Worm (Caenorhabditis elegans): Measurements from ENCODE around the gene ZK418.13.

The ZK418.13 gene

ce11 chrIII:7068520-7069113 lies 7.7 kb downstream of the ZK418.13 start, which contains the start of the genes ubc-18 and R01H2.8 (continued):
- peak in 1 of 3 experiments; percentile 63 for TF ChIP-seq lin-35 (GFP tag; optimal IDR thresholded peaks at IDR 0.05)
- TF ChIP-seq rcor-1 (GFP tag; IDR thresholded peaks at IDR 0.05), result peak; percentile 47; the same call in 1 of the 2 replicates
- TF ChIP-seq ceh-27 (GFP tag; optimal IDR thresholded peaks at IDR 0.05), result no peak
- no peak for TF ChIP-seq lin-40 (tag; optimal IDR thresholded peaks at IDR 0.05)
- TF ChIP-seq C17E4.6 (GFP tag; IDR thresholded peaks at IDR 0.05), result no peak
- TF ChIP-seq unc-62 (GFP tag; optimal IDR thresholded peaks at IDR 0.05), result no peak
- no peak for TF ChIP-seq sea-2 (GFP tag; IDR thresholded peaks at IDR 0.05)
- no peak for TF ChIP-seq K12H6.12 (tag; optimal IDR thresholded peaks at IDR 0.05)
- TF ChIP-seq Y67H2A.10 (GFP tag; conservative IDR thresholded peaks at IDR 0.05), result no peak
- TF ChIP-seq atf-7 (tag; optimal IDR thresholded peaks at IDR 0.05), result no peak
- TF ChIP-seq repo-1 (tag; optimal IDR thresholded peaks at IDR 0.05), result no peak
- TF ChIP-seq Y53G8AR.9 (GFP tag; conservative IDR thresholded peaks at IDR 0.05), result no peak
- TF ChIP-seq B0261.1 (tag; optimal IDR thresholded peaks at IDR 0.05), result no peak
- no peak for TF ChIP-seq B0019.2 (GFP tag; conservative IDR thresholded peaks at IDR 0.05)
- no peak for TF ChIP-seq bed-2 (GFP tag; IDR thresholded peaks at IDR 0.05)
- no peak for TF ChIP-seq dpff-1 (tag; optimal IDR thresholded peaks at IDR 0.05)
- TF ChIP-seq dpl-1 (GFP tag; optimal IDR thresholded peaks at IDR 0.05), result peak; percentile 71
- TF ChIP-seq F33H1.4 (GFP tag; IDR thresholded peaks at IDR 0.05), result peak; percentile 30; the same call in 1 of the 2 replicates

ce11 chrIII:7067385-7067896 lies 8.8 kb downstream of the ZK418.13 start, which contains the start of gene ger-1:
ger-1 (minus strand) TSS chrIII:7067477.
- TF ChIP-seq tbx-9 (tag; optimal IDR thresholded peaks at IDR 0.05; ENCODE audit: borderline replicate concordance) (no peak), akir-1 (GFP tag; optimal IDR thresholded peaks at IDR 0.05) (no peak), pha-4 (tag; optimal IDR thresholded peaks at IDR 0.05) (no peak), Y56A3A.18 (GFP tag; IDR thresholded peaks at IDR 0.05) (no peak), C17E4.6 (GFP tag; IDR thresholded peaks at IDR 0.05) (no peak), dox-1 (GFP tag; IDR thresholded peaks at IDR 0.05) (0 out of 2 replicates have a peak, but pooled peaks have one; percentile 21), F10E7.11 (tag; optimal IDR thresholded peaks at IDR 0.05) (no peak), F22D6.2 (tag; optimal IDR thresholded peaks at IDR 0.05) (no peak), dpff-1 (tag; optimal IDR thresholded peaks at IDR 0.05) (no peak), tbp1 (GFP tag; optimal IDR thresholded peaks at IDR 0.05) (peak; percentile 12), C06A6.2 (GFP tag; conservative IDR thresholded peaks at IDR 0.05) (no peak), madf-10 (tag; optimal IDR thresholded peaks at IDR 0.05) (no peak), hmg-1.2 (GFP tag; IDR thresholded peaks at IDR 0.05) (no peak), ccch-3 (GFP tag; optimal IDR thresholded peaks at IDR 0.05) (no peak), nhr-179 (tag; optimal IDR thresholded peaks at IDR 0.05) (no peak), him-1 (tag; optimal IDR thresholded peaks at IDR 0.05) (no peak), nhr-80 (tag; optimal IDR thresholded peaks at IDR 0.05) (peak; percentile 18), fkh-3 (tag; optimal IDR thresholded peaks at IDR 0.05) (no peak), efl-1 (GFP tag; optimal IDR thresholded peaks at IDR 0.05) (no peak), F49E8.2 (tag; optimal IDR thresholded peaks at IDR 0.05; ENCODE audit: insufficient read depth) (no peak), mel-28 (tag; optimal IDR thresholded peaks at IDR 0.05; ENCODE audit: borderline replicate concordance) (no peak), attf-3 (GFP tag; conservative IDR thresholded peaks at IDR 0.05) (no peak), chd-7 (tag; optimal IDR thresholded peaks at IDR 0.05) (no peak), ceh-79 (tag; optimal IDR thresholded peaks at IDR 0.05) (no peak), rpc-1 (optimal IDR thresholded peaks at IDR 0.05) (no peak), rpc-1 (tag; optimal IDR thresholded peaks at IDR 0.05) (no peak), atf-7 (tag; optimal IDR thresholded peaks at IDR 0.05) (no peak), unc-130 (GFP tag; optimal IDR thresholded peaks at IDR 0.05) (no peak), egrh-3 (GFP tag; IDR thresholded peaks at IDR 0.05) (no peak), ztf-26 (tag; optimal IDR thresholded peaks at IDR 0.05) (no peak), lin-54 (GFP tag; optimal IDR thresholded peaks at IDR 0.05) (peak; percentile 0), mes-4 (tag; optimal IDR thresholded peaks at IDR 0.05) (no peak), bed-2 (GFP tag; IDR thresholded peaks at IDR 0.05) (no peak)

All from whole organism, young adult.